Worm (Caenorhabditis elegans): Measurements from ENCODE around the gene ugt-51.

ce11 chrV:5201706-5202105 lies 24.6 kb upstream of the ugt-51 start:
- TF ChIP-seq nhr-77 (tag; optimal IDR thresholded peaks at IDR 0.05) (no peak), unc-62 (GFP tag; optimal IDR thresholded peaks at IDR 0.05) (no peak)

Data from whole organism, L2 larva.